Fruit fly (Drosophila melanogaster): ENCODE measurements around the gene MME1.

MME1 gene

DNA sequence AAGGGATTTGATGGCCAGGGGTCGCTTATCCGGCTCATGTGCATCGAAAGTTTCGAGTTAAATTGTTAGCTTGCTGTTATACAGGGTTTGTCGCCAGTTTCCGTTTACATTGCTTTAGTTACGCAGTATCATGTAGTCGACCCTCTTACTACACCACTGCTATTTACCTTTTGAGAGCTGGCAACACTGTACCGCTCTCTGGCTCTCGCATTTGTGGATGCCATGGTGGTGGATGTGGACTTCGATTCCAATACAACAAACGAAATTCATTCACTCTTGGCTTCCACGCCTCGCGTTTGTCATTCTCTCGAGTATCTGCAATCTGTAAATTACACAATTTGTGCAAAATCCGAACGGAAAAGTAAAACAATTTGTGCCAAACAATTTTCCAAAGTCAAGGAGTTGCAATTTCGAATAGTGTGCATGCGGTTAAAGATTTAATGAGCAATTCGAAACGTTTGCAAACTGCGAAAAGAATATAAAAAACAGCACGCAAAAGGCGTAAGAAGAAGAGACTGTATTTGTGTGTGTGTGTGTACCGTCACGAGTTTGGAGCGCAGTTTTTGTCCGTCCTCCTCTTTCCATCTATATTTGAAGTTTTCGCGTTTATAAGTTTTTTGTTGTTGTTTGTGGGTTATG, 21.8 kb downstream of the MME1 start:
- TF ChIP-seq psq (optimal IDR thresholded peaks at IDR 0.05) (no peak), Sin3A (optimal IDR thresholded peaks at IDR 0.05) (no peak), h (optimal IDR thresholded peaks at IDR 0.05) (no peak), ttk (optimal IDR thresholded peaks at IDR 0.05) (no peak), Myc (optimal IDR thresholded peaks at IDR 0.05) (no peak), insv (optimal IDR thresholded peaks at IDR 0.05) (no peak)

DNA sequence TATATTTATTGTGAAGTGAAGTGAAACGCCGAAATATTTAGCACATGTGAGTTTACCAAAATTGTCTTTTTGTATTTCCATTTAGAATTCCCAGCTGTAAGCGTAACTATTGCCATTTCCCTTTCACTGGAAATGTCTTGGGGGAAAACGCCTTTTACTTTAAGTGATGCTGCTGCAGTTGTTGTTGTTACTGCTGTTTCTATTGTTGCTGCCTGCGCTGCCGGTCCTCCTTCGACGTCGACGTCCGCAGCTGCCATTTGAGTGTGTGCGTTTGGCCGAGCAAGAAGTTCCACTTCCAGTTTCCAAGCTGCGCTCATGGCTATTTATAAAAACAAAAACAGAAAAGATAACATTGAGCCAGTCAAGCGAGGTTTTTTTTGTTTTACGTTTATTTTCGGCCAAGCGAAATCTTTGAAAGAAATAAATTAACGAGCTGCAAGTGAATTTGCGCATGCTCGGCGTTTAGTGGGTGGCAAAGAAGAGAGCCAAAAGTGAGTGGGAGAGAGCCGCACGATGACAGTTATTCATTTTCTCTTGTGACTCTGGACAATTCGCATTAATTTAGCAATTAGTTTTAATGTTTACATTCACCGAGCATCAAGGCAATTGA, 22.5 kb downstream of the MME1 start:
- TF ChIP-seq psq (optimal IDR thresholded peaks at IDR 0.05) (no peak), Myc (optimal IDR thresholded peaks at IDR 0.05) (no peak)

DNA sequence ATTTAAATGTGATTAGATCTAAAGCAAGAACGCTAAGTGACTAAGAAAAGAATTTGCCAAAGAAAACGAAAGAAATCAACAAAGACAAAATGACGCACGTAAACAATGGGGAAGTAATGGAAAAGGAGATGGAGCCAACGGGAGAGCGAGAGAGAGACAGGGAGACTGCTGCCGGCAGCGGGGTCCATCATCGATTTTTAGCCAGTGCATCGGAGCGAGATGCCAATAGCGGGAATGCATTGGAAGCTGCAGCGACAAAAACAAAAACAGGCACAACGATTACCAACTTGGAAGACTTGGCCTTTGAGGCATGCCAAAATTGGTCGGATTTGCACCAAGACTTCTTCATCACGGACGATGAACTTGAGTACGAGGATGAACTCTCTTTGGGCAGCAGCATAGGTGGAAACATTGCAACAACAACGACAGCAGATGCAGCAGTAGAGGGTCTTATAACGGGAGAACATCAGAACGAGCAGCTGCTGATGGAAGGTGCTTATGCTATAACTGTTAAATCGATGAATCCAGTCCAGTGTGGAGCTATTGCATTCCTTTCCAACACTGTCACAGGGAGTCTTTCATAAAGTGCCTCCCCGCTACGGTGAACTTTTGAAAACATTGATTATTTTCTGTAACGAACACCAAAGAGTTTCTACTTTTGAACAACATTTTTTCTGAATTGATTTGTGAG, 23.3 kb downstream of the MME1 start:
- TF ChIP-seq psq (optimal IDR thresholded peaks at IDR 0.05) (no peak), ttk (optimal IDR thresholded peaks at IDR 0.05) (no peak), Sin3A (optimal IDR thresholded peaks at IDR 0.05) (no peak), insv (optimal IDR thresholded peaks at IDR 0.05) (no peak), Myc (optimal IDR thresholded peaks at IDR 0.05) (no peak), h (optimal IDR thresholded peaks at IDR 0.05) (no peak)

DNA sequence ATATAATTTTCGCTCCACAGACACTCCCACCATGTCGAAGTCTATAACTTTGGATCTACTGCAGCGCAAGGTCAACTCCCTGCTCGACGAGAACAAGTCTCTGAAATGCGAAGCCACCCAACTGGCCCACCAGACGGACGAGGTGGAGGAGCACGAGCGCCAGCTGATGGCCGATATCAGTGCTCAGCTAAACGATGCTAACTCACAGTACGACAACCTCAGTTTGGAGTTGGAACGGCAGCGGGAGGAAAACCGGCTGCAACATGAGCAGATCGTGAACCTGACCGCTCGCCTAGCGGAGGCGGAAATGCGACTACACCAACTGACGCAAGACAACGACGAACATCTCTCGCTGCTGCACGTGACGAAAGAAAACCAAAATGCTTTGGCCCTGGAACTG, 24.4 kb downstream of the MME1 start:
- TF ChIP-seq psq (optimal IDR thresholded peaks at IDR 0.05) (no peak), ttk (optimal IDR thresholded peaks at IDR 0.05) (no peak), Myc (optimal IDR thresholded peaks at IDR 0.05) (no peak), Sin3A (optimal IDR thresholded peaks at IDR 0.05) (no peak), h (optimal IDR thresholded peaks at IDR 0.05) (no peak), insv (optimal IDR thresholded peaks at IDR 0.05) (no peak)

DNA sequence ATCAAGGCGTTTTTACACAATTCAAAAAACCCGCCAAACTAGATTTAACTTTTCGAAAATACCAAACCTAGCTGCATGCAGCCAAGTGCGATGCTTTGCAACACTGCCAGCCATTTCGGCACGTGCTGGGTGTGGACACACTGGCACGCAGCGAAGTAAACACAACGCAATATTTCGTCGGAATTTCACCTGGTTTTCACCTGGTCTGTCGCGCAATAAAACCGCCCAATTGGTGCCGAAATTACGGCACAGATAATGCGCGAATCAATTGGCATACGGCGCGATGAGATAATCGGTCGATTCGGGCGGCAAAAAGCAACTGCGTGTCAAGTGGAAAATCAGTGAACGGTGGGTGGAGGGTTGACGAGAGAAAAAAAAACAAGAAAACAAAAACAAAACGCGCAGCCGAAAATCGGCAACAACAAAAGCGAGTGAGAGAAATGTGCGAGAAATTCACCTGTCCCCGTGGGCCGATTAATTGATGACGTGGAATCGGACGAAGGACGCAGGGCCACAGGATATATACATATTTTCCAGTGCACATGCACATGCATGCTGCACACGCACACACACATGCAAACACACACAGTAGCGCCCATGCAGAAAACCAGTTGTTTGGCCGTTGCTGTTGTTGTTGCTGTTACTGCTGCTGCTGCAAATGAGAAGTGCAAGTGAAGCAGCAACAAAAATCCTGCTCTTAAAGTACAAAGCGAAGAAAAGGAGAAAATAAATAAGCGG, 29.0 kb downstream of the MME1 start, which contains the start of gene Mnn1:
TSS of gene Mnn1 (plus strand) at position 113 of the 738 bp plus-strand sequence.
- TF ChIP-seq ttk (optimal IDR thresholded peaks at IDR 0.05) (no peak), h (optimal IDR thresholded peaks at IDR 0.05) (no peak), psq (optimal IDR thresholded peaks at IDR 0.05) (no peak), Myc (optimal IDR thresholded peaks at IDR 0.05) (no peak)

DNA sequence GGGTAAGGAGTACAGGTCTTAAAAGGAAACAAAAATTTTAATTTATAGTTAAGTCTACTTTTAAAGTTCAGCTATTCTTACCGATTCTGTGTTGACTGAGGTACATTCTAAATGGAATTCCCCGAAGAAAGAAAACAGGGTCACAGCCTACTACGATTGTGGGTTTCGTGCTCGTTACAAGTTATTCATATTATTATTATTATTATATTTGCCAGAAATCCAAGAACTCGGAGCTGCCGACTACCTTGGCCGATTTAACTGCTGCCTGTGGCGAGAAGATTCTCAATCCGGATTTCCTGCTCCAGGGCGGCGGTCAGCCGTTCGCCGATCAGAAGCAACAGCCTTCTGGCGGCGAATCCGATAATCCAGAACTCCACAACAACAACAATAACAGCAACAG, 33.4 kb downstream of the MME1 start, which contains the start of gene Mst27D:
TSS of gene Mst27D (minus strand) at position 101 of the 400 bp plus-strand sequence.
- TF ChIP-seq Sin3A (optimal IDR thresholded peaks at IDR 0.05) (no peak), Myc (optimal IDR thresholded peaks at IDR 0.05) (no peak), insv (optimal IDR thresholded peaks at IDR 0.05) (no peak), psq (optimal IDR thresholded peaks at IDR 0.05) (no peak), h (optimal IDR thresholded peaks at IDR 0.05) (no peak), ttk (optimal IDR thresholded peaks at IDR 0.05) (no peak)

DNA sequence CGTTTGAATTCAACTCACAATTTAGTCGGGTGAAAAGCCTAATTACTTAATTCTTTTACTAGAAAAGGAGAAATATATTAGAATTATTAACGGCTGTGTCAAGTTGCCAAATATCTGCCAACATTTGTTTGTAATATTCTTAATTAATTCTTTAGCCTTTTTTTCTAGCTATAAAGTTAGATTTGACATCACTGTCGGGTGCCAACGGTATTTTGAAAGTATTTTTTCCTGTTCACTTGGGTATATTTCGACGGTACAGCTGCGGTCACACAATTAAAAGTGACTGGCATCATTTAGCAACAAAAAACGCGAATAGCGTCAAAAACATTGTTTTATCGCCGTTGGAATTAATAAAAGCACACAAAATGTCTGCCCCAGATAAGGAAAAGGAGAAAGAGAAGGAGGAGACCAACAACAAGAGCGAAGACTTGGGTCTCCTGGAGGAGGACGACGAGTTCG, 36.4 kb downstream of the MME1 start, which contains the start of gene Sem1:
TSS of gene Sem1 (plus strand) at position 266 of the 459 bp plus-strand sequence.
- TF ChIP-seq h (optimal IDR thresholded peaks at IDR 0.05) (no peak), insv (optimal IDR thresholded peaks at IDR 0.05) (no peak)

DNA sequence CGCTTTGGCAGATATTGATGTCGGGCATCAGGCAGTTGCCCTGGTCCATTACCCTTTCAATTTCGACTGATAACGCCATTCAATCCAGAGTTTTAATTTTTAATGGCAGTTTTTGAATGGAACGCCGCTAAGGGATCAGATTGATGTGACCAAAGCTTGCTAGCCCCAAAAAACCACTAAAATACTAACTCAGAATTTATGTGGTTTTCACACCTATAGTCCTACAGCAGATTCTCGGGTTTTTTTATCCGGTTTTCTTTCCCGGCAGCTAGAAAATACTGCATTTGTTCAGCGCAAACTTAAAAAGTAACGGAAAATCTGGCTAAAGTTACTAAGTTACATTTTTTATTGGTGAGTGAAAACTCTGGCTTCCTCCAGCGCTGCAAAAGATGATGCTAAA, 38.4 kb downstream of the MME1 start, which contains the start of gene Nuf2:
TSS of gene Nuf2 (minus strand) at position 151 of the 400 bp plus-strand sequence.
- TF ChIP-seq h (optimal IDR thresholded peaks at IDR 0.05) (no peak), Sin3A (optimal IDR thresholded peaks at IDR 0.05) (no peak), ttk (optimal IDR thresholded peaks at IDR 0.05) (no peak), Myc (optimal IDR thresholded peaks at IDR 0.05) (no peak), psq (optimal IDR thresholded peaks at IDR 0.05) (no peak), insv (optimal IDR thresholded peaks at IDR 0.05) (no peak)

DNA sequence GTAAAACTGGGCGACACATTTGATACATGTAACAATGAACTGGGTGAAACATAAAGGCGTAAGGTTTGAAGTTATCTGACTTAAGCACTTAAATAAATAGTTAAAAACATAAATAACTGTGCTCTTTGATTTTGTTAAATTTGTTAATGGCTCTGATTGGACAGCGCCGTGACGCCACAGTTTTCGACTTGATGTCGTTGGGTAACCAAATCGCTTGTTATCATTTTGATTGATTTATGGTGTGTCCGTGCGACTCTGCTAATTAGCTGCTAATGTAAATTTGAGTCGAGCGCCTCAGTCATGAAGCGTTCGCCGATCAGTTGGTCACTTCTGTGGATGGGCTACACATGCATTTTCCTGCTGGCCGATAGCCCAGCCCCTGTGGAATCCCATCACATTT, 40.4 kb downstream of the MME1 start, which contains the start of gene Ugt307A1:
TSS of gene Ugt307A1 (plus strand) at position 301 of the 400 bp plus-strand sequence.
- TF ChIP-seq insv (optimal IDR thresholded peaks at IDR 0.05) (no peak), ttk (optimal IDR thresholded peaks at IDR 0.05) (no peak), Sin3A (optimal IDR thresholded peaks at IDR 0.05) (no peak), h (optimal IDR thresholded peaks at IDR 0.05) (no peak), Myc (optimal IDR thresholded peaks at IDR 0.05) (no peak), psq (optimal IDR thresholded peaks at IDR 0.05) (no peak)

DNA sequence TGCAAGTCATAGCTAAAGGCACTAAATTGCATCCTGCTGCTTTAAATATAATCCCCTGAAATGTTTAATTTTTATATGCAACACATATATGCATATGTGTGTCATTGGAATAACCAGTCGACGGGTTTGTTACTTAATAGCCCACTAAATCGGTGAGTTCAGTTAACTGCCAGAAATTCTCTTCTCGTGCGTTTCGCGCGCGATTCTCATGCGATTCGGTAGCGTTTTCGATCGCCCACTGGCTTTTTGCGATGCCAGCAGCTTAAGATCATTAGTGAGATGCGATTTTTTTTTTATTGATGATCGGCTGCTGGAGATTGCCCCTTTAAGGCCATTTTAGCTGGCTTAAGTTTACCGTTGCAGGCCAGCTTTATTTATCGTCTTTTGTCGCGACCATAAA, 43.9 kb downstream of the MME1 start:
- TF ChIP-seq Sin3A (optimal IDR thresholded peaks at IDR 0.05) (no peak), insv (optimal IDR thresholded peaks at IDR 0.05) (no peak), psq (optimal IDR thresholded peaks at IDR 0.05) (no peak)

DNA sequence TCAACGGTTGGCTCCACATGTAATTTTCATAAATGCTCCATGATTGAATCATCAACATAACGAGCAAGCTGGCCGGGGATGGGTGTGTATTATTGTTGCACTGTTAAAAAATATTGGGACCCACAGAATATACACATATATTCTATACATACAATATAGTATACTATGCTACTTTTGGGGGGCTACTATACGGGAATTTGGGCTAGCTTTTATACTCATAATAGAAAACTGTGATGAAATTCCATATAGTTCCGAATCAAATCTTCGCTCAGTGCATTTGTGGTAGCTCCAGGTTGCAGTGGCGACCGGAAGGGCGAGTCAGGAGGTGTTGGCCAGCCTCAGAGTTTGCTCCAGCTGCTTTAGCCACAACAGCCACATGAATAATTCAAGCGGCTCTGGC, 44.5 kb downstream of the MME1 start:
- TF ChIP-seq psq (optimal IDR thresholded peaks at IDR 0.05): no peak
- TF ChIP-seq Sin3A (optimal IDR thresholded peaks at IDR 0.05): no peak
- TF ChIP-seq h (optimal IDR thresholded peaks at IDR 0.05): no peak
- no peak for TF ChIP-seq ttk (optimal IDR thresholded peaks at IDR 0.05)
- no peak for TF ChIP-seq Myc (optimal IDR thresholded peaks at IDR 0.05)
- TF ChIP-seq insv (optimal IDR thresholded peaks at IDR 0.05): no peak

DNA sequence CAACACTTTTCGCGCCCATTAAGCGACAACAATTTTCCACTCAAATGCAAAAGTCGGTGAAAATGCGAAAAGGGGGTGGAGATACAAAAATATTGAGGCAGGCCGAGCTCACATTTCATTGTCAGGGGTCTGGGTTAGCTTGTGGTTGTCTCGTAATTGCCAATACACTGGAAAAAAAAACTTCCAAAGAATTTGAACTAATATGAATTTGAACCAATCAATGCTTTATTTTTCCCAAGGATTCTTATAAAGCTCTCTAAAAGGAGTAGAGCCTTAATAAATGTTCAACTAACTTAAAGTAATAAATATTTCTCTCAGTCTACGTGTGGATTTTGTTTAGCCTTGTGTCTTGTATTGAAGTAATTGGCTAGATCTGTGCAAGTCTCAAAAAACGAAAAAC, 45.7 kb downstream of the MME1 start:
- no peak for TF ChIP-seq Myc (optimal IDR thresholded peaks at IDR 0.05)
- TF ChIP-seq h (optimal IDR thresholded peaks at IDR 0.05): no peak
- TF ChIP-seq Sin3A (optimal IDR thresholded peaks at IDR 0.05): no peak
- TF ChIP-seq insv (optimal IDR thresholded peaks at IDR 0.05): no peak
- no peak for TF ChIP-seq ttk (optimal IDR thresholded peaks at IDR 0.05)
- TF ChIP-seq psq (optimal IDR thresholded peaks at IDR 0.05): no peak
